Fruit fly (Drosophila melanogaster) whole organism, wandering third instar larva: Measurements from ENCODE around the gene CG8010.
A peak's percentile ranks its signal among the peaks of the same experiment; 100 is the strongest.

Experiments used
- Abd-B ChIP-seq: fragments of >200 bp; optimal IDR thresholded peaks from 2 replicates; lab custom pipeline; 2017; ENCODE audit warnings: missing biosample characterization, missing genetic modification characterization
- CG32264 ChIP-seq: fragments of 200-800 bp; sonication (Bioruptor generic); optimal IDR thresholded peaks from 2 replicates; lab custom pipeline; 2016; ENCODE audit warnings: missing biosample characterization, missing genetic modification characterization
- CG9705 ChIP-seq: fragments of 200-800 bp; sonication (Bioruptor generic); optimal IDR thresholded peaks from 2 replicates; lab custom pipeline; 2018; ENCODE audit warnings: missing biosample characterization, mild to moderate bottlenecking, missing genetic modification characterization
- CrebA ChIP-seq: fragments of 200-800 bp; sonication (Bioruptor generic); optimal IDR thresholded peaks from 2 replicates; lab custom pipeline; 2016; ENCODE audit warnings: missing biosample characterization, mild to moderate bottlenecking, missing genetic modification characterization, borderline replicate concordance
- Dfd ChIP-seq: fragments of >200 bp; optimal IDR thresholded peaks from 2 replicates; lab custom pipeline; 2017; ENCODE audit warnings: missing biosample characterization, missing genetic modification characterization
- Dif ChIP-seq: fragments of 200-275, 200-300 bp; sonication (Bioruptor generic); optimal IDR thresholded peaks from 2 replicates; lab custom pipeline; 2018; ENCODE audit warnings: missing biosample characterization, missing genetic modification characterization; ENCODE audit not compliant: partially characterized antibody
- GATAd ChIP-seq: sonication (Bioruptor generic); optimal IDR thresholded peaks from 2 replicates; lab custom pipeline; 2016; ENCODE audit warnings: missing biosample characterization, missing genetic modification characterization
- HLH106 ChIP-seq: fragments of 200-800 bp; optimal IDR thresholded peaks from 3 replicates; lab custom pipeline; 2019; ENCODE audit warnings: missing biosample characterization, mild to moderate bottlenecking, missing genetic modification characterization, moderate library complexity
- Hnf4 ChIP-seq: fragments of 200-800 bp; sonication (Bioruptor generic); optimal IDR thresholded peaks from 2 replicates; lab custom pipeline; 2016; ENCODE audit warnings: missing biosample characterization, mild to moderate bottlenecking, missing genetic modification characterization
- Hr78 ChIP-seq: fragments of >200 bp; optimal IDR thresholded peaks from 2 replicates; lab custom pipeline; 2017; ENCODE audit warnings: missing biosample characterization, missing genetic modification characterization
- Hr83 ChIP-seq: fragments of 200-300 bp; sonication (Bioruptor generic); optimal IDR thresholded peaks from 2 replicates; lab custom pipeline; 2016; ENCODE audit warnings: missing biosample characterization, mild to moderate bottlenecking, missing genetic modification characterization, moderate library complexity; ENCODE audit not compliant: poor library complexity, severe bottlenecking
- Jra ChIP-seq: sonication (Bioruptor generic); optimal IDR thresholded peaks from 2 replicates; lab custom pipeline; 2016; ENCODE audit warnings: missing biosample characterization, missing genetic modification characterization
- Mio ChIP-seq: sonication (Bioruptor generic); optimal IDR thresholded peaks from 2 replicates; lab custom pipeline; 2016; ENCODE audit warnings: missing biosample characterization, missing genetic modification characterization
- Myc ChIP-seq: fragments of >200 bp; optimal IDR thresholded peaks from 2 replicates; lab custom pipeline; 2017
- N ChIP-seq: fragments of >200 bp; optimal IDR thresholded peaks from 2 replicates; lab custom pipeline; 2018; ENCODE audit warnings: missing biosample characterization, missing external identifiers, missing genetic modification characterization
- OdsH ChIP-seq: fragments of 200-800 bp; sonication (Bioruptor generic); optimal IDR thresholded peaks from 2 replicates; lab custom pipeline; 2016; ENCODE audit warnings: missing biosample characterization, mild to moderate bottlenecking, missing genetic modification characterization
- Rel ChIP-seq, 2 experiments: fragments of 200-800 bp; sonication (Bioruptor generic) in 1 of 2; optimal IDR thresholded peaks; 2 replicates in 1 of 2; 3 replicates in 1 of 2; lab custom pipeline; 2016 to 2019; ENCODE audit warnings: mild to moderate bottlenecking in 2 of 2, missing biosample characterization in 2 of 2, missing genetic modification characterization in 2 of 2, moderate library complexity in 1 of 2
- Sp1 ChIP-seq: fragments of 200-800 bp; sonication (Bioruptor generic); optimal IDR thresholded peaks from 3 replicates; lab custom pipeline; 2019; ENCODE audit warnings: missing biosample characterization, mild to moderate bottlenecking, missing genetic modification characterization, moderate library complexity
- Vsx2 ChIP-seq: fragments of 200-300, 225-300 bp; sonication (Bioruptor generic); optimal IDR thresholded peaks from 2 replicates; lab custom pipeline; 2018; ENCODE audit warnings: missing biosample characterization, missing genetic modification characterization; ENCODE audit not compliant: partially characterized antibody
- br ChIP-seq: fragments of 200-800 bp; sonication (Bioruptor generic); optimal IDR thresholded peaks from 2 replicates; lab custom pipeline; 2016; ENCODE audit warnings: missing biosample characterization, missing genetic modification characterization
- brk ChIP-seq: fragments of 200-800 bp; sonication (Bioruptor generic); optimal IDR thresholded peaks from 2 replicates; lab custom pipeline; 2016; ENCODE audit warnings: missing biosample characterization, mild to moderate bottlenecking, missing genetic modification characterization
- dl ChIP-seq, 2 experiments: fragments of 175-275, 200-275 bp in 1 of 2; fragments of 200-275 bp in 1 of 2; sonication (Bioruptor generic); optimal IDR thresholded peaks; lab custom pipeline; 2018; ENCODE audit warnings: mild to moderate bottlenecking in 2 of 2, missing biosample characterization in 2 of 2, missing genetic modification characterization in 2 of 2, moderate library complexity in 2 of 2; ENCODE audit not compliant: partially characterized antibody in 2 of 2, insufficient read depth in 1 of 2
- dmrt93B ChIP-seq: fragments of 200-800 bp; sonication (Bioruptor generic); optimal IDR thresholded peaks from 2 replicates; lab custom pipeline; 2018; ENCODE audit warnings: missing biosample characterization, mild to moderate bottlenecking, missing genetic modification characterization
- dsf ChIP-seq: sonication (Bioruptor generic); optimal IDR thresholded peaks from 2 replicates; lab custom pipeline; 2016; ENCODE audit warnings: missing biosample characterization, missing genetic modification characterization, borderline replicate concordance
- ey ChIP-seq: fragments of 200-800 bp; sonication (Bioruptor generic); optimal IDR thresholded peaks from 2 replicates; lab custom pipeline; 2016; ENCODE audit warnings: missing biosample characterization, missing genetic modification characterization
- foxo ChIP-seq, 2 experiments: fragments of 200-800 bp; sonication (Bioruptor generic); optimal IDR thresholded peaks; 2 replicates in 1 of 2; 3 replicates in 1 of 2; lab custom pipeline; 2016 to 2017; ENCODE audit warnings: missing biosample characterization in 2 of 2, missing genetic modification characterization in 2 of 2
- fru ChIP-seq: fragments of 200-800 bp; sonication (Bioruptor generic); optimal IDR thresholded peaks from 3 replicates; lab custom pipeline; 2016; ENCODE audit warnings: missing biosample characterization, mild to moderate bottlenecking, missing genetic modification characterization
- h ChIP-seq: fragments of 200-800 bp; sonication (Bioruptor generic); optimal IDR thresholded peaks from 3 replicates; lab custom pipeline; 2016; ENCODE audit warnings: missing biosample characterization, mild to moderate bottlenecking, missing genetic modification characterization
- jim ChIP-seq: fragments of 175-275, 200-325 bp; sonication (Bioruptor generic); optimal IDR thresholded peaks from 2 replicates; lab custom pipeline; 2016; ENCODE audit warnings: missing biosample characterization, mild to moderate bottlenecking, missing genetic modification characterization
- lola ChIP-seq: fragments of >200 bp; optimal IDR thresholded peaks from 2 replicates; lab custom pipeline; 2017; ENCODE audit warnings: missing biosample characterization, missing genetic modification characterization
- pan ChIP-seq: fragments of >200 bp; optimal IDR thresholded peaks from 2 replicates; lab custom pipeline; 2017
- psq ChIP-seq: fragments of 200-800 bp; sonication (Bioruptor generic); optimal IDR thresholded peaks from 3 replicates; lab custom pipeline; 2017; ENCODE audit warnings: missing biosample characterization, mild to moderate bottlenecking, missing genetic modification characterization, moderate library complexity
- rgr ChIP-seq: fragments of 200-800 bp; sonication (Bioruptor generic); optimal IDR thresholded peaks from 3 replicates; lab custom pipeline; 2016; ENCODE audit warnings: missing biosample characterization, mild to moderate bottlenecking, missing genetic modification characterization
- sage ChIP-seq: fragments of 200-800 bp; sonication (Bioruptor generic); optimal IDR thresholded peaks from 2 replicates; lab custom pipeline; 2016; ENCODE audit warnings: missing biosample characterization, mild to moderate bottlenecking, missing genetic modification characterization
- sv ChIP-seq: fragments of 200-800 bp; sonication (Bioruptor generic); optimal IDR thresholded peaks from 3 replicates; lab custom pipeline; 2016; ENCODE audit warnings: missing biosample characterization, missing genetic modification characterization
- tai ChIP-seq: sonication (Bioruptor generic); optimal IDR thresholded peaks from 2 replicates; lab custom pipeline; 2016; ENCODE audit warnings: missing biosample characterization, missing genetic modification characterization
- usp ChIP-seq: fragments of >200 bp; optimal IDR thresholded peaks from 2 replicates; lab custom pipeline; 2017; ENCODE audit warnings: missing biosample characterization, missing genetic modification characterization
- woc ChIP-seq: sonication (Bioruptor generic); optimal IDR thresholded peaks from 2 replicates; lab custom pipeline; 2016; ENCODE audit warnings: missing biosample characterization, mild to moderate bottlenecking, missing genetic modification characterization

Gene CG8010

dm6 chrX:19289318-19289970 is 20.7 kb upstream of the CG8010 start:
- TF ChIP-seq Mio (GFP tag; lab: Kevin White, UChicago) (peak; percentile 78), GATAd (GFP tag; lab: Kevin White, UChicago) (peak; percentile 93), HLH106 (peak; percentile 98), Myc (lab: Kevin White, UChicago) (no peak), sage (GFP tag; lab: Kevin White, UChicago) (peak; percentile 97), Hr83 (peak; percentile 95), dl (GFP tag; optimal IDR thresholded peaks at IDR 0.05; lab: Kevin White, UChicago; ENCODE audit: insufficient read depth in 1 of 2, partially characterized antibody in 2 of 2) (no peak), brk (GFP tag; lab: Kevin White, UChicago) (peak; percentile 92), woc (GFP tag; lab: Kevin White, UChicago) (peak; percentile 98), usp (no peak), Hnf4 (GFP tag; lab: Kevin White, UChicago) (peak; percentile 99), ey (GFP tag; lab: Kevin White, UChicago) (peak; percentile 98), dmrt93B (peak; percentile 96), Dif (no peak), br (GFP tag; lab: Kevin White, UChicago) (peak; percentile 98), Hr78 (no peak), foxo (GFP tag; optimal IDR thresholded peaks at IDR 0.05; lab: Kevin White, UChicago) (peak; percentile 92 to 98), Rel (GFP tag; optimal IDR thresholded peaks at IDR 0.05; lab: Kevin White, UChicago) (peak; percentile 92), Rel (tag; optimal IDR thresholded peaks at IDR 0.05; lab: Kevin White, UChicago) (peak; percentile 91), h (peak; percentile 98), fru (GFP tag; lab: Kevin White, UChicago) (peak; percentile 98), Dfd (no peak), Vsx2 (GFP tag; lab: Kevin White, UChicago) (no peak), OdsH (GFP tag; lab: Kevin White, UChicago) (peak; percentile 94), Sp1 (GFP tag; lab: Kevin White, UChicago) (peak; percentile 96), CG9705 (GFP tag; lab: Kevin White, UChicago) (peak; percentile 97), CrebA (GFP tag; lab: Kevin White, UChicago) (peak; percentile 82), dsf (GFP tag; lab: Kevin White, UChicago) (peak; percentile 87), tai (GFP tag; lab: Kevin White, UChicago) (peak; percentile 97), rgr (peak; percentile 97), pan (lab: Kevin White, UChicago) (no peak), lola (GFP tag; lab: Kevin White, UChicago) (no peak), jim (GFP tag; lab: Kevin White, UChicago) (peak; percentile 90), Abd-B (GFP tag; lab: Kevin White, UChicago) (no peak), psq (peak; percentile 92), Jra (GFP tag; lab: Kevin White, UChicago) (peak; percentile 95), sv (GFP tag; lab: Kevin White, UChicago) (peak; percentile 80), N (GFP tag; lab: Kevin White, UChicago) (no peak), CG32264 (GFP tag; lab: Kevin White, UChicago) (peak; percentile 97)

- TF ChIP-seq pan (lab: Kevin White, UChicago) (no peak), Hr78 (no peak), Sp1 (GFP tag; lab: Kevin White, UChicago) (no peak), rgr (no peak), fru (GFP tag; lab: Kevin White, UChicago) (no peak), dsf (GFP tag; lab: Kevin White, UChicago) (no peak), woc (GFP tag; lab: Kevin White, UChicago) (no peak), CG32264 (GFP tag; lab: Kevin White, UChicago) (no peak), Dif (no peak), jim (GFP tag; lab: Kevin White, UChicago) (no peak), Myc (lab: Kevin White, UChicago) (no peak), GATAd (GFP tag; lab: Kevin White, UChicago) (no peak), dmrt93B (no peak), usp (no peak)
Measured at dm6 chrX:19287784-19288183, 19.1 kb upstream of the CG8010 start.
